Worm (Caenorhabditis elegans): ENCODE data around the gene K01A6.8.

- no peak for TF ChIP-seq nhr-12 (tag; optimal IDR thresholded peaks at IDR 0.05)
- no peak for TF ChIP-seq nhr-237 (tag; optimal IDR thresholded peaks at IDR 0.05)
- no peak for TF ChIP-seq mbf-1 (tag; optimal IDR thresholded peaks at IDR 0.05)
Observed at ce11 chrIV:11700752-11701151, 36.4 kb downstream of the K01A6.8 start, which contains the start of gene dpy-20.

Data from whole organism, L2 larva.